Fruit fly (Drosophila melanogaster): Measurements from ENCODE around the gene alphaKap4.
A peak's percentile ranks its signal among the peaks of the same experiment; 100 is the strongest.

alphaKap4 gene

dm6 chr3L:6034511-6034910 lies 23.7 kb upstream of the alphaKap4 start, which contains the start of gene CG10477:
Gene CG10477, minus strand, starts transcription at chr3L:6034611.
- TF ChIP-seq Sp1 (GFP tag; optimal IDR thresholded peaks at IDR 0.05) (no peak), Jra (GFP tag; optimal IDR thresholded peaks at IDR 0.05) (no peak), Hr78 (GFP tag; optimal IDR thresholded peaks at IDR 0.05) (no peak), Dif (GFP tag; optimal IDR thresholded peaks at IDR 0.05; ENCODE audit: partially characterized antibody) (no peak), jim (GFP tag; optimal IDR thresholded peaks at IDR 0.05) (no peak), Vsx2 (GFP tag; optimal IDR thresholded peaks at IDR 0.05; ENCODE audit: partially characterized antibody) (no peak), dl (GFP tag; optimal IDR thresholded peaks at IDR 0.05; ENCODE audit: insufficient read depth in 1 of 2, partially characterized antibody in 2 of 2) (no peak), fru (GFP tag; optimal IDR thresholded peaks at IDR 0.05) (no peak), Dfd (GFP tag; optimal IDR thresholded peaks at IDR 0.05) (no peak), sv (GFP tag; optimal IDR thresholded peaks at IDR 0.05) (no peak), foxo (GFP tag; optimal IDR thresholded peaks at IDR 0.05) (no peak), brk (GFP tag; optimal IDR thresholded peaks at IDR 0.05) (no peak)

dm6 chr3L:6033008-6033407 lies 22.2 kb upstream of the alphaKap4 start:
- TF ChIP-seq Rel (GFP tag; optimal IDR thresholded peaks at IDR 0.05) = no peak
- peak; percentile 86 for TF ChIP-seq Rel (tag; optimal IDR thresholded peaks at IDR 0.05)
- no peak for TF ChIP-seq Hr83 (GFP tag; optimal IDR thresholded peaks at IDR 0.05; ENCODE audit: poor library complexity, severe bottlenecking)
- no peak for TF ChIP-seq brk (GFP tag; optimal IDR thresholded peaks at IDR 0.05)

- TF ChIP-seq CrebA (GFP tag; optimal IDR thresholded peaks at IDR 0.05; ENCODE audit: borderline replicate concordance) = no peak
- no peak for TF ChIP-seq tai (GFP tag; optimal IDR thresholded peaks at IDR 0.05)
- TF ChIP-seq CG32264 (GFP tag; optimal IDR thresholded peaks at IDR 0.05) = no peak
- peak; percentile 8 for TF ChIP-seq HLH106 (tag; optimal IDR thresholded peaks at IDR 0.05)
- TF ChIP-seq foxo (GFP tag; optimal IDR thresholded peaks at IDR 0.05) = peak in 1 of 2 experiments; percentile 14
- TF ChIP-seq fru (GFP tag; optimal IDR thresholded peaks at IDR 0.05) = peak; percentile 2
- no peak for TF ChIP-seq Dfd (GFP tag; optimal IDR thresholded peaks at IDR 0.05)
Observed at dm6 chr3L:6022142-6022541, 11.3 kb upstream of the alphaKap4 start.

dm6 chr3L:6012950-6013349 lies 2.1 kb upstream of the alphaKap4 start:
- TF ChIP-seq h (GFP tag; optimal IDR thresholded peaks at IDR 0.05) (no peak), Vsx2 (GFP tag; optimal IDR thresholded peaks at IDR 0.05; ENCODE audit: partially characterized antibody) (no peak), psq (GFP tag; optimal IDR thresholded peaks at IDR 0.05) (no peak), usp (GFP tag; optimal IDR thresholded peaks at IDR 0.05) (no peak), CrebA (GFP tag; optimal IDR thresholded peaks at IDR 0.05; ENCODE audit: borderline replicate concordance) (no peak)

dm6 chr3L:6000938-6001337 lies 9.9 kb downstream of the alphaKap4 start:
- TF ChIP-seq Abd-B (GFP tag; optimal IDR thresholded peaks at IDR 0.05) (no peak), pan (optimal IDR thresholded peaks at IDR 0.05) (no peak), lola (GFP tag; optimal IDR thresholded peaks at IDR 0.05) (no peak), Vsx2 (GFP tag; optimal IDR thresholded peaks at IDR 0.05; ENCODE audit: partially characterized antibody) (no peak), dl (GFP tag; optimal IDR thresholded peaks at IDR 0.05; ENCODE audit: insufficient read depth in 1 of 2, partially characterized antibody in 2 of 2) (no peak), Mio (GFP tag; optimal IDR thresholded peaks at IDR 0.05) (no peak), br (GFP tag; optimal IDR thresholded peaks at IDR 0.05) (no peak), fru (GFP tag; optimal IDR thresholded peaks at IDR 0.05) (no peak), ey (GFP tag; optimal IDR thresholded peaks at IDR 0.05) (no peak), brk (GFP tag; optimal IDR thresholded peaks at IDR 0.05) (no peak), psq (GFP tag; optimal IDR thresholded peaks at IDR 0.05) (no peak), Jra (GFP tag; optimal IDR thresholded peaks at IDR 0.05) (no peak), Myc (optimal IDR thresholded peaks at IDR 0.05) (no peak)

- TF ChIP-seq jim (GFP tag; optimal IDR thresholded peaks at IDR 0.05) = no peak
- no peak for TF ChIP-seq HLH106 (tag; optimal IDR thresholded peaks at IDR 0.05)
- TF ChIP-seq Dfd (GFP tag; optimal IDR thresholded peaks at IDR 0.05) = no peak
- TF ChIP-seq Hnf4 (GFP tag; optimal IDR thresholded peaks at IDR 0.05) = no peak
- no peak for TF ChIP-seq usp (GFP tag; optimal IDR thresholded peaks at IDR 0.05)
- TF ChIP-seq Mio (GFP tag; optimal IDR thresholded peaks at IDR 0.05) = no peak
- TF ChIP-seq foxo (GFP tag; optimal IDR thresholded peaks at IDR 0.05) = no peak
- TF ChIP-seq Hr78 (GFP tag; optimal IDR thresholded peaks at IDR 0.05) = no peak
- no peak for TF ChIP-seq woc (GFP tag; optimal IDR thresholded peaks at IDR 0.05)
- no peak for TF ChIP-seq sage (GFP tag; optimal IDR thresholded peaks at IDR 0.05)
- TF ChIP-seq Myc (optimal IDR thresholded peaks at IDR 0.05) = no peak
- no peak for TF ChIP-seq OdsH (GFP tag; optimal IDR thresholded peaks at IDR 0.05)
- TF ChIP-seq Hr83 (GFP tag; optimal IDR thresholded peaks at IDR 0.05; ENCODE audit: poor library complexity, severe bottlenecking) = no peak
- TF ChIP-seq brk (GFP tag; optimal IDR thresholded peaks at IDR 0.05) = no peak
- TF ChIP-seq Jra (GFP tag; optimal IDR thresholded peaks at IDR 0.05) = no peak
- no peak for TF ChIP-seq dmrt93B (GFP tag; optimal IDR thresholded peaks at IDR 0.05)
- no peak for TF ChIP-seq tai (GFP tag; optimal IDR thresholded peaks at IDR 0.05)
Observed at dm6 chr3L:5999888-6000287, 10.9 kb downstream of the alphaKap4 start.

All from whole organism, wandering third instar larva.